Worm (Caenorhabditis elegans) whole organism, L2 larva: ENCODE data around the gene F22E5.9.
"Not testable (repeated sequence)": the region's sequence is repeated elsewhere in the genome, so short reads cannot be mapped to it uniquely, and the experiment has no call there.

Experiments used
- egl-27 ChIP-seq: sonication (generic microtip); optimal IDR thresholded peaks from 3 replicates; lab custom pipeline; 2017; ENCODE audit warnings: missing biosample characterization, missing genetic modification reagents, missing genetic modification characterization
- nhr-6 ChIP-seq: fragments of 150-350 bp; optimal IDR thresholded peaks from 2 replicates; lab custom pipeline; 2014; ENCODE audit warnings: missing biosample characterization, missing genetic modification characterization
- unc-55 ChIP-seq: fragments of 150-350 bp; sonication (generic microtip); optimal IDR thresholded peaks from 3 replicates; lab custom pipeline; 2014; ENCODE audit warnings: missing biosample characterization, missing genetic modification reagents, missing genetic modification characterization
- ztf-4 ChIP-seq: fragments of 150-350 bp; optimal IDR thresholded peaks from 2 replicates; lab custom pipeline; 2014; ENCODE audit warnings: missing biosample characterization, missing genetic modification characterization

- TF ChIP-seq nhr-6 (tag; lab: Kevin White, UChicago); egl-27; unc-55 (GFP tag; lab: Kevin White, UChicago); ztf-4 (tag; lab: Kevin White, UChicago): not testable (repeated sequence)
Observed at ce11 chrII:2616634-2617033, 21.6 kb upstream of the F22E5.9 start, which contains the start of gene msrp-5.
